Fruit fly (Drosophila melanogaster) whole organism, embryonic: ENCODE data around the gene CG4783.

ENCODE experiments used
- B-H1 ChIP-seq: fragments of 200-800 bp; sonication (Bioruptor generic); IDR thresholded peaks from 3 replicates; pipeline ENCODE4 v1.3.6; 2022; ENCODE audit warnings: missing biosample characterization, missing genetic modification characterization
- C15 ChIP-seq: fragments of 200-800 bp; sonication (Bioruptor generic); IDR thresholded peaks from 3 replicates; pipeline ENCODE4 v1.3.6; 2022; ENCODE audit warnings: missing biosample characterization, missing genetic modification characterization
- CG10321 ChIP-seq: fragments of 200-800 bp; sonication (Bioruptor generic); IDR thresholded peaks from 2 replicates; pipeline ENCODE4 v1.3.6; 2022; ENCODE audit warnings: missing biosample characterization, missing genetic modification characterization
- CG10565 ChIP-seq: fragments of 200-800 bp; sonication (Bioruptor generic); optimal IDR thresholded peaks from 3 replicates; lab custom pipeline; 2016; ENCODE audit warnings: missing biosample characterization, mild to moderate bottlenecking, missing genetic modification characterization
- CG11504 ChIP-seq: fragments of 200-800 bp; sonication (Bioruptor generic); optimal IDR thresholded peaks from 3 replicates; lab custom pipeline; 2019; ENCODE audit warnings: missing biosample characterization, mild to moderate bottlenecking, missing genetic modification characterization, moderate library complexity
- CG11723 ChIP-seq: fragments of 200-800 bp; sonication (Bioruptor generic); optimal IDR thresholded peaks from 2 replicates; lab custom pipeline; 2017; ENCODE audit warnings: missing biosample characterization, mild to moderate bottlenecking, missing genetic modification characterization
- CG13624 ChIP-seq: fragments of 200-800 bp; sonication (Bioruptor generic); optimal IDR thresholded peaks from 2 replicates; lab custom pipeline; 2016; ENCODE audit warnings: missing biosample characterization, missing genetic modification characterization
- CG13775 ChIP-seq: fragments of 200-800 bp; sonication (Bioruptor generic); optimal IDR thresholded peaks from 3 replicates; lab custom pipeline; 2017; ENCODE audit warnings: missing biosample characterization, mild to moderate bottlenecking, missing genetic modification characterization
- CG14014 ChIP-seq: fragments of 200-800 bp; sonication (Bioruptor generic); IDR thresholded peaks from 2 replicates; pipeline ENCODE4 v1.3.6; 2022; ENCODE audit warnings: missing biosample characterization, missing genetic modification characterization
- CG14050 ChIP-seq: fragments of 200-800 bp; sonication (Bioruptor generic); IDR thresholded peaks from 3 replicates; pipeline ENCODE4 v1.3.6; 2022; ENCODE audit warnings: missing biosample characterization, missing genetic modification characterization
- CG15601 ChIP-seq: fragments of 200-800 bp; sonication (Bioruptor generic); optimal IDR thresholded peaks from 3 replicates; lab custom pipeline; 2019; ENCODE audit warnings: missing biosample characterization, mild to moderate bottlenecking, missing genetic modification characterization, moderate library complexity
- CG17328 ChIP-seq: fragments of 200-800 bp; sonication (Bioruptor generic); IDR thresholded peaks from 2 replicates; pipeline ENCODE4 v1.3.6; 2022; ENCODE audit warnings: missing biosample characterization, missing genetic modification characterization
- CG17802 ChIP-seq: fragments of 200-800 bp; sonication (Bioruptor generic); optimal IDR thresholded peaks from 2 replicates; lab custom pipeline; 2018; ENCODE audit warnings: missing biosample characterization, mild to moderate bottlenecking, missing genetic modification characterization, moderate library complexity
- CG2875 ChIP-seq: fragments of 200-800 bp; sonication (Bioruptor generic); optimal IDR thresholded peaks from 2 replicates; lab custom pipeline; 2017; ENCODE audit warnings: missing biosample characterization, mild to moderate bottlenecking, missing genetic modification characterization, missing genetic modification reagents
- CG3995 ChIP-seq: fragments of 200-800 bp; sonication (Bioruptor generic); optimal IDR thresholded peaks from 3 replicates; lab custom pipeline; 2016; ENCODE audit warnings: missing biosample characterization, missing genetic modification characterization
- CG4707 ChIP-seq: fragments of 200-800 bp; sonication (Bioruptor generic); optimal IDR thresholded peaks from 2 replicates; lab custom pipeline; 2018; ENCODE audit warnings: missing biosample characterization, mild to moderate bottlenecking, missing genetic modification characterization, moderate library complexity
- CG4730 ChIP-seq: fragments of 200-800 bp; sonication (Bioruptor generic); IDR thresholded peaks from 2 replicates; pipeline ENCODE4 v1.3.6; 2022; ENCODE audit warnings: missing biosample characterization, missing genetic modification characterization
- CG4820 ChIP-seq: fragments of 200-800 bp; sonication (Bioruptor generic); optimal IDR thresholded peaks from 3 replicates; lab custom pipeline; 2016; ENCODE audit warnings: missing biosample characterization, missing genetic modification characterization
- CG5245 ChIP-seq: fragments of 200-800 bp; sonication (Bioruptor generic); optimal IDR thresholded peaks from 3 replicates; lab custom pipeline; 2016; ENCODE audit warnings: missing biosample characterization, missing genetic modification characterization
- CG7839 ChIP-seq: fragments of 200-800 bp; sonication (Bioruptor generic); optimal IDR thresholded peaks from 3 replicates; lab custom pipeline; 2018; ENCODE audit warnings: missing biosample characterization, mild to moderate bottlenecking, missing genetic modification characterization, moderate library complexity
- CG7928 ChIP-seq: fragments of 200-800 bp; sonication (Bioruptor generic); optimal IDR thresholded peaks from 2 replicates; lab custom pipeline; 2017; ENCODE audit warnings: missing biosample characterization, mild to moderate bottlenecking, missing genetic modification characterization
- CG7987 ChIP-seq: fragments of 200-800 bp; sonication (Bioruptor generic); optimal IDR thresholded peaks from 2 replicates; lab custom pipeline; 2018; ENCODE audit warnings: missing biosample characterization, mild to moderate bottlenecking, missing genetic modification characterization, moderate library complexity
- CG9797 ChIP-seq: fragments of 200-800 bp; sonication (Bioruptor generic); optimal IDR thresholded peaks from 3 replicates; lab custom pipeline; 2018; ENCODE audit warnings: missing biosample characterization, mild to moderate bottlenecking, missing genetic modification characterization
- CkIIα-i1 ChIP-seq: fragments of 200-800 bp; sonication (Bioruptor generic); IDR thresholded peaks from 2 replicates; pipeline ENCODE4 v1.3.6; 2022; ENCODE audit warnings: missing biosample characterization, missing genetic modification characterization
- Dad ChIP-seq: fragments of 200-800 bp; sonication (Bioruptor generic); optimal IDR thresholded peaks from 3 replicates; lab custom pipeline; 2016; ENCODE audit warnings: missing biosample characterization, missing genetic modification characterization
- Dbx ChIP-seq: fragments of 200-800 bp; sonication (Bioruptor generic); IDR thresholded peaks from 3 replicates; pipeline ENCODE4 v1.3.6; 2022; ENCODE audit warnings: missing biosample characterization, missing genetic modification characterization
- Dek ChIP-seq: fragments of 200-800 bp; sonication (Bioruptor generic); optimal IDR thresholded peaks from 3 replicates; lab custom pipeline; 2019; ENCODE audit warnings: missing biosample characterization, mild to moderate bottlenecking, missing genetic modification characterization, moderate library complexity
- Ets97D ChIP-seq: fragments of 200-800 bp; sonication (Bioruptor generic); optimal IDR thresholded peaks from 3 replicates; lab custom pipeline; 2016; ENCODE audit warnings: missing biosample characterization, missing genetic modification characterization
- HLH3B ChIP-seq: fragments of 200-800 bp; sonication (Bioruptor generic); IDR thresholded peaks from 2 replicates; pipeline ENCODE4 v1.3.6; 2022; ENCODE audit warnings: missing biosample characterization, missing genetic modification characterization
- Lim3 ChIP-seq: fragments of 200-800 bp; sonication (Bioruptor generic); IDR thresholded peaks from 2 replicates; pipeline ENCODE4 v1.3.6; 2022; ENCODE audit warnings: missing biosample characterization, missing genetic modification characterization
- MESR4 ChIP-seq: fragments of 200-800 bp; sonication (Bioruptor generic); optimal IDR thresholded peaks from 2 replicates; lab custom pipeline; 2018; ENCODE audit warnings: missing biosample characterization, mild to moderate bottlenecking, missing genetic modification characterization, moderate library complexity
- NFAT ChIP-seq: fragments of 200-800 bp; sonication (Bioruptor generic); IDR thresholded peaks from 2 replicates; pipeline ENCODE4 v1.3.6; 2022; ENCODE audit warnings: missing biosample characterization, missing genetic modification characterization
- Pdp1 ChIP-seq, 2 experiments: fragments of 200-800 bp; sonication (Bioruptor generic); optimal IDR thresholded peaks; 3 replicates each; lab custom pipeline; 2016; ENCODE audit warnings: missing biosample characterization in 2 of 2, missing genetic modification characterization in 2 of 2, mild to moderate bottlenecking in 1 of 2, moderate library complexity in 1 of 2
- Ptx1 ChIP-seq: fragments of 200-800 bp; sonication (Bioruptor generic); IDR thresholded peaks from 2 replicates; pipeline ENCODE4 v1.3.6; 2022; ENCODE audit warnings: missing biosample characterization, missing genetic modification characterization
- Sry-β ChIP-seq: fragments of 200-800 bp; sonication (Bioruptor generic); optimal IDR thresholded peaks from 2 replicates; lab custom pipeline; 2018; ENCODE audit warnings: missing biosample characterization, mild to moderate bottlenecking, missing genetic modification characterization, moderate library complexity
- bbx ChIP-seq: fragments of 200-800 bp; sonication (Bioruptor generic); IDR thresholded peaks from 2 replicates; pipeline ENCODE4 v1.3.6; 2022; ENCODE audit warnings: missing biosample characterization, missing genetic modification characterization; ENCODE audit not compliant: partially characterized antibody
- dysf ChIP-seq: fragments of 200-800 bp; sonication (Bioruptor generic); IDR thresholded peaks from 3 replicates; pipeline ENCODE4 v1.3.6; 2022; ENCODE audit warnings: missing biosample characterization, missing genetic modification characterization
- hbn ChIP-seq: fragments of 200-800 bp; sonication (Bioruptor generic); IDR thresholded peaks from 2 replicates; pipeline ENCODE4 v1.3.6; 2022; ENCODE audit warnings: missing biosample characterization, missing genetic modification characterization; ENCODE audit not compliant: partially characterized antibody
- hkb ChIP-seq, 2 experiments: fragments of 200-800 bp in 1 of 2; fragments of >200 bp in 1 of 2; sonication (Bioruptor generic) in 1 of 2; IDR thresholded peaks in 1 of 2; optimal IDR thresholded peaks in 1 of 2; 2 replicates each; pipeline versions ENCODE4 v1.3.6 to Lab custom; 2017 to 2022; ENCODE audit warnings: missing biosample characterization in 1 of 2, missing genetic modification characterization in 1 of 2
- hth ChIP-seq: fragments of >200 bp; optimal IDR thresholded peaks from 2 replicates; lab custom pipeline; 2017; ENCODE audit warnings: inconsistent platforms
- klu ChIP-seq: fragments of 200-800 bp; sonication (Bioruptor generic); IDR thresholded peaks from 2 replicates; pipeline ENCODE4 v1.3.6; 2022; ENCODE audit warnings: missing biosample characterization, missing genetic modification characterization
- nerfin-2 ChIP-seq: fragments of 200-800 bp; sonication (Bioruptor generic); IDR thresholded peaks from 2 replicates; pipeline ENCODE4 v1.3.6; 2022; ENCODE audit warnings: missing biosample characterization, missing genetic modification characterization; ENCODE audit not compliant: partially characterized antibody
- pros ChIP-seq: fragments of 200-800 bp; sonication (Bioruptor generic); optimal IDR thresholded peaks from 3 replicates; lab custom pipeline; 2019; ENCODE audit warnings: missing biosample characterization, mild to moderate bottlenecking, missing genetic modification characterization, moderate library complexity
- sqz ChIP-seq: fragments of 200-800 bp; sonication (Bioruptor generic); optimal IDR thresholded peaks from 3 replicates; lab custom pipeline; 2018; ENCODE audit warnings: missing biosample characterization, mild to moderate bottlenecking, missing genetic modification characterization
- ssp ChIP-seq: fragments of 200-800 bp; sonication (Bioruptor generic); IDR thresholded peaks from 2 replicates; pipeline ENCODE4 v1.3.6; 2022; ENCODE audit warnings: missing biosample characterization, missing genetic modification characterization
- tin ChIP-seq: fragments of 200-800 bp; sonication (Bioruptor generic); optimal IDR thresholded peaks from 3 replicates; lab custom pipeline; 2016; ENCODE audit warnings: missing biosample characterization, missing genetic modification characterization
- tio ChIP-seq: fragments of 200-800 bp; sonication (Bioruptor generic); optimal IDR thresholded peaks from 2 replicates; lab custom pipeline; 2017; ENCODE audit warnings: missing biosample characterization, missing genetic modification characterization, inconsistent platforms
- tna ChIP-seq: fragments of 200-800 bp; sonication (Bioruptor generic); IDR thresholded peaks from 2 replicates; pipeline ENCODE4 v1.3.6; 2022; ENCODE audit warnings: missing biosample characterization, missing genetic modification characterization; ENCODE audit not compliant: partially characterized antibody
- toy ChIP-seq: fragments of 200-800 bp; sonication (Bioruptor generic); IDR thresholded peaks from 2 replicates; pipeline ENCODE4 v1.3.6; 2022; ENCODE audit warnings: missing biosample characterization, missing genetic modification characterization

Gene CG4783

DNA sequence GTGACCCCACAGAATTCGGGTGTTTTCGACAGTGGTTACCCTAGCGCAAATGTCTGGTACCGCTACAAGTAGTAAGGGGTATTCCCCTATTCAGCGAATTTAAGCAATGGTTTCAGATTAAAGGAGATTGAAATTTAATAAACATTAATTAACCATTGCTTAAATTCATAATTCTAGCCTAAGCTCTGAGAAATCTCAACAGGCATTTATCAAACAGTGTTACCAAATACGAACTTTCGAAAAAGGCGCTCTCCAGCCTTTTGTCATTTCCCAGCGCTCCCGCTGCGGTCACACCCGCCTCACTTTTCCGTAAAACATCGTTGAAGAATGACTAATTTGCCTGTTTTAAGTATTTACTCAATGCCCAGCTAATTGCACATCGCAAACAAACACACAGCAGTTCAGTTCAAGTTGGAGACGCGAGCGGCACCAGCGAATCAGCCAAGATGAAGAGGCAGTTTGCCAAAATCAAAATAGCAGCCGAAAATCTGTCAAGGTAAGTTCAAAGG lies 43.3 kb upstream of the CG4783 start, which contains the start of the genes Surf6 and RhoGAP92B (continued):
- TF ChIP-seq CG13775: peak; percentile 64
- peak; percentile 45 to 61 for TF ChIP-seq Pdp1 (GFP tag; optimal IDR thresholded peaks at IDR 0.05; lab: Kevin White, UChicago)
- TF ChIP-seq CG13624: peak; percentile 73
- peak; percentile 35 for TF ChIP-seq CG7987 (GFP tag; lab: Kevin White, UChicago)
- TF ChIP-seq sqz (GFP tag; lab: Kevin White, UChicago): no peak
- peak; percentile 94 for TF ChIP-seq CG9797 (GFP tag; lab: Kevin White, UChicago)
- peak; percentile 20 for TF ChIP-seq CG11723 (GFP tag; lab: Kevin White, UChicago)
- TF ChIP-seq MESR4: peak; percentile 100
- peak; percentile 15 for TF ChIP-seq CG2875 (GFP tag; lab: Kevin White, UChicago)
- peak; percentile 50 for TF ChIP-seq Dad
- TF ChIP-seq tio (GFP tag; lab: Kevin White, UChicago): no peak
- no peak for TF ChIP-seq CG10565 (GFP tag; lab: Kevin White, UChicago)
- no peak for TF ChIP-seq CG4707 (GFP tag; lab: Kevin White, UChicago)
- TF ChIP-seq pros (GFP tag; lab: Kevin White, UChicago): no peak
- peak; percentile 0 for TF ChIP-seq Sry-β (GFP tag; lab: Kevin White, UChicago)
- TF ChIP-seq tna (GFP tag; lab: Robert Waterston, UW): no peak
- 0 out of 2 replicates have a peak, but pooled peaks have one; percentile 27 for TF ChIP-seq Ptx1 (GFP tag; lab: Robert Waterston, UW)
- TF ChIP-seq hkb (optimal IDR thresholded peaks at IDR 0.05; lab: Kevin White, UChicago): peak; percentile 96
- peak; percentile 80 for TF ChIP-seq hkb (GFP tag; IDR thresholded peaks at IDR 0.05; lab: Robert Waterston, UW)
- no peak for TF ChIP-seq CG10321 (GFP tag; lab: Robert Waterston, UW)
- TF ChIP-seq Dbx (GFP tag; lab: Robert Waterston, UW): peak; percentile 70; the same call in 2 of the 3 replicates
- peak; percentile 44 for TF ChIP-seq CG17802 (tag; lab: Kevin White, UChicago)
- TF ChIP-seq CG17328 (GFP tag; lab: Robert Waterston, UW): peak; percentile 30; the same call in 1 of the 2 replicates
- 0 out of 3 replicates have a peak, but pooled peaks have one; percentile 32 for TF ChIP-seq CG14050 (GFP tag; lab: Robert Waterston, UW)
- TF ChIP-seq CG11504 (tag; lab: Kevin White, UChicago): peak; percentile 69
- peak; percentile 53 for TF ChIP-seq CG4820
- TF ChIP-seq bbx: no peak
- 0 out of 3 replicates have a peak, but pooled peaks have one; percentile 42 for TF ChIP-seq dysf (GFP tag; lab: Robert Waterston, UW)
- TF ChIP-seq Ets97D: peak; percentile 89
- no peak for TF ChIP-seq HLH3B (GFP tag; lab: Robert Waterston, UW)
- TF ChIP-seq tin: peak; percentile 53
- TF ChIP-seq B-H1: no peak
- peak; percentile 72 for TF ChIP-seq CG15601
- TF ChIP-seq hbn: 0 out of 2 replicates have a peak, but pooled peaks have one; percentile 18
- no peak for TF ChIP-seq CG4730 (GFP tag; lab: Robert Waterston, UW)
- TF ChIP-seq CG14014 (GFP tag; lab: Robert Waterston, UW): peak; percentile 45; the same call in 1 of the 2 replicates
- TF ChIP-seq CkIIα-i1: no peak
- TF ChIP-seq C15: no peak
- no peak for TF ChIP-seq klu (GFP tag; lab: Robert Waterston, UW)
- TF ChIP-seq NFAT: peak; percentile 31; the same call in 1 of the 2 replicates
- peak; percentile 53 for TF ChIP-seq CG7839 (tag; lab: Kevin White, UChicago)
- no peak for TF ChIP-seq Lim3 (GFP tag; lab: Robert Waterston, UW)
- peak; percentile 63 for TF ChIP-seq CG7928
- TF ChIP-seq ssp (GFP tag; lab: Robert Waterston, UW): 0 out of 2 replicates have a peak, but pooled peaks have one; percentile 20
- no peak for TF ChIP-seq nerfin-2 (GFP tag; lab: Robert Waterston, UW)
- peak; percentile 39 for TF ChIP-seq CG3995 (GFP tag; lab: Kevin White, UChicago)
- TF ChIP-seq toy (GFP tag; lab: Robert Waterston, UW): peak; percentile 24; the same call in 1 of the 2 replicates
- TF ChIP-seq Dek (tag; lab: Kevin White, UChicago): peak; percentile 39
- TF ChIP-seq CG5245 (GFP tag; lab: Kevin White, UChicago): peak; percentile 17
- TF ChIP-seq hth: no peak
